Worm (Caenorhabditis elegans): ENCODE data around the gene prkl-1.

DNA sequence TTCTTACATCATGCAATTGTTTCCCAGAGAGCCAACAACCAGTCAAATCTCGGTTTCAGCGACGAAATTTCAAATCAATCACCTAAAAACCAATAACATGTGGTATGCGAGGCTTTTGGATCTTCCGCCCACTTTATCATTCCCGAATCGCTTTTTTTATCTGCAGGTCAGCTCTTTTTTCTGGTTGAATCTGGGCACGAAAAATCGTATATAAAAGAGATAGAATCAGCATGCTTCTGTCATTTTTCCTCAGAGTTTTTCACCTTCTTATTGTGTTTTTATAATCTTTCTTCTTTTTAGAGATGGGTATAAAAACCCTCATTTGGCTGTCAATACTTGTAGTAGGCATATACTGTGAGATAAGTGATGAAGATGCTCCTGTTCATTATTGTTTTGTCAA, 16.6 kb upstream of the prkl-1 start, which contains the start of gene cht-3:
- TF ChIP-seq unc-130 (GFP tag; optimal IDR thresholded peaks at IDR 0.05) (no peak), B0261.1 (tag; optimal IDR thresholded peaks at IDR 0.05) (no peak), pha-4 (tag; optimal IDR thresholded peaks at IDR 0.05) (no peak), dpl-1 (GFP tag; optimal IDR thresholded peaks at IDR 0.05) (no peak), sea-2 (GFP tag; IDR thresholded peaks at IDR 0.05) (no peak), ZK185.1 (tag; optimal IDR thresholded peaks at IDR 0.05; ENCODE audit: poor library complexity, severe bottlenecking) (no peak), zim-3 (tag; optimal IDR thresholded peaks at IDR 0.05) (no peak), atf-7 (tag; optimal IDR thresholded peaks at IDR 0.05) (no peak), ama-1 (optimal IDR thresholded peaks at IDR 0.05) (no peak), ama-1 (GFP tag; optimal IDR thresholded peaks at IDR 0.05) (no peak), F49E8.2 (tag; optimal IDR thresholded peaks at IDR 0.05; ENCODE audit: insufficient read depth) (no peak), tlf-1 (GFP tag; optimal IDR thresholded peaks at IDR 0.05) (no peak), mel-28 (tag; optimal IDR thresholded peaks at IDR 0.05; ENCODE audit: borderline replicate concordance) (no peak), T07F8.4 (tag; optimal IDR thresholded peaks at IDR 0.05) (no peak), xnd-1 (tag; optimal IDR thresholded peaks at IDR 0.05) (no peak)
